Fruit fly (Drosophila melanogaster) whole organism, prepupa: ENCODE measurements around the gene Hs6st.

Experiments used
- CG8319 ChIP-seq: fragments of 200-800 bp; sonication (Bioruptor generic); optimal IDR thresholded peaks from 3 replicates; lab custom pipeline; 2016; ENCODE audit warnings: missing biosample characterization, missing genetic modification characterization
- OdsH ChIP-seq: fragments of 200-800 bp; sonication (Bioruptor generic); optimal IDR thresholded peaks from 3 replicates; lab custom pipeline; 2016; ENCODE audit warnings: missing biosample characterization, missing genetic modification characterization
- eg ChIP-seq: fragments of 200-800 bp; sonication (Bioruptor generic); IDR thresholded peaks from 3 replicates; pipeline ENCODE4 v1.3.6; 2022; ENCODE audit warnings: missing biosample characterization, missing genetic modification characterization
- fd59A ChIP-seq: fragments of 200-800 bp; sonication (Bioruptor generic); optimal IDR thresholded peaks from 2 replicates; lab custom pipeline; 2017; ENCODE audit warnings: missing biosample characterization, mild to moderate bottlenecking, missing genetic modification characterization, missing genetic modification reagents

DNA sequence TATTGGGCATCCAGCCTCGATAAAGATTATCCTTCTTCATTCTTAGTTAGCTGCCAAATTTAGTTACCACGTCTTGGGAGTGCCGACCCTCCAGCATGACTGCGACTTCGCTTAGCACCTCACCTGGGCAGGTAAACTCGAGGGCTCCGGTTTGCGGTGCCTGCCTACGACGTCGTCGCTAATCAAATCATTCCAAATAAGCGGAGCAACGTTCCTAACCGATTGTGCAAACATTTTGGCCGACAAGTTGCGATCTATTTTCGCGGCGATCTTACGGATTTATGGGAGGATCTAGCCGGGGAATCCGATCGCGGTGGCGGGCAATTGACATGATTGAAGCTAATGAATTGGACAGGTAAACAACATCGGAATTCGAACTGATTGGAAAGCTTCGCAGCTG lies 90.6 kb downstream of the Hs6st start, which contains the start of gene CG4465:
- TF ChIP-seq fd59A (no peak), eg (GFP tag; lab: Robert Waterston, UW) (no peak), CG8319 (GFP tag; lab: Kevin White, UChicago) (no peak), OdsH (GFP tag; lab: Kevin White, UChicago) (no peak)
